Fruit fly (Drosophila melanogaster): ENCODE results near the gene CG4593.

Gene CG4593

dm6 chrX:7013320-7014214 is at the start of gene CG4593, which contains the start of gene CG3032:
CG4593 (plus strand) TSS chrX:7013887.
CG3032 (minus strand) TSS chrX:7013881.
- no peak for TF ChIP-seq EcR (GFP tag; optimal IDR thresholded peaks at IDR 0.05)
- TF ChIP-seq pan (optimal IDR thresholded peaks at IDR 0.05), result no peak
- TF ChIP-seq psq (optimal IDR thresholded peaks at IDR 0.05), result no peak
- no peak for TF ChIP-seq CG8478 (optimal IDR thresholded peaks at IDR 0.05)
- no peak for TF ChIP-seq usp (GFP tag; optimal IDR thresholded peaks at IDR 0.05)
- TF ChIP-seq Dll (optimal IDR thresholded peaks at IDR 0.05), result no peak

dm6 chrX:6968564-6968963 is 45.1 kb upstream of the CG4593 start, which contains the start of gene Setd3:
Setd3 (minus strand) TSS chrX:6968750.
- TF ChIP-seq pan (optimal IDR thresholded peaks at IDR 0.05), result no peak
- TF ChIP-seq psq (optimal IDR thresholded peaks at IDR 0.05), result no peak
- no peak for TF ChIP-seq EcR (GFP tag; optimal IDR thresholded peaks at IDR 0.05)
- TF ChIP-seq Dll (optimal IDR thresholded peaks at IDR 0.05), result no peak
- TF ChIP-seq CG8478 (optimal IDR thresholded peaks at IDR 0.05), result no peak
- no peak for TF ChIP-seq usp (GFP tag; optimal IDR thresholded peaks at IDR 0.05)

dm6 chrX:6969364-6970137 is 44.1 kb upstream of the CG4593 start, which contains the start of gene CG4586:
CG4586 (plus strand) TSS chrX:6969918.
- TF ChIP-seq EcR (GFP tag; optimal IDR thresholded peaks at IDR 0.05), result peak in 1 of 2 experiments; percentile 93
- TF ChIP-seq Dll (optimal IDR thresholded peaks at IDR 0.05), result no peak

dm6 chrX:6973340-6973739 is 40.3 kb upstream of the CG4593 start, which contains the start of gene CG3040:
CG3040 (minus strand) TSS chrX:6973393.
- TF ChIP-seq usp (GFP tag; optimal IDR thresholded peaks at IDR 0.05), result no peak
- no peak for TF ChIP-seq pan (optimal IDR thresholded peaks at IDR 0.05)
- no peak for TF ChIP-seq psq (optimal IDR thresholded peaks at IDR 0.05)
- TF ChIP-seq Dll (optimal IDR thresholded peaks at IDR 0.05), result no peak
- no peak for TF ChIP-seq EcR (GFP tag; optimal IDR thresholded peaks at IDR 0.05)
- TF ChIP-seq CG8478 (optimal IDR thresholded peaks at IDR 0.05), result no peak

dm6 chrX:6974221-6974620 is 39.5 kb upstream of the CG4593 start:
- TF ChIP-seq usp (GFP tag; optimal IDR thresholded peaks at IDR 0.05) (no peak), CG8478 (optimal IDR thresholded peaks at IDR 0.05) (no peak), Dll (optimal IDR thresholded peaks at IDR 0.05) (no peak), psq (optimal IDR thresholded peaks at IDR 0.05) (no peak), EcR (GFP tag; optimal IDR thresholded peaks at IDR 0.05) (no peak), pan (optimal IDR thresholded peaks at IDR 0.05) (no peak)

- no peak for TF ChIP-seq Dll (optimal IDR thresholded peaks at IDR 0.05)
- TF ChIP-seq CG8478 (optimal IDR thresholded peaks at IDR 0.05), result no peak
These were observed 37.3 kb upstream of the CG4593 start for dm6 chrX:6976364-6976763.

- TF ChIP-seq Dll (optimal IDR thresholded peaks at IDR 0.05) (no peak), psq (optimal IDR thresholded peaks at IDR 0.05) (no peak), EcR (GFP tag; optimal IDR thresholded peaks at IDR 0.05) (no peak), CG8478 (optimal IDR thresholded peaks at IDR 0.05) (no peak), pan (optimal IDR thresholded peaks at IDR 0.05) (no peak), usp (GFP tag; optimal IDR thresholded peaks at IDR 0.05) (no peak)
These were observed 36.8 kb upstream of the CG4593 start for dm6 chrX:6976911-6977310.

dm6 chrX:6981470-6981952 is 32.2 kb upstream of the CG4593 start:
- TF ChIP-seq CG8478 (optimal IDR thresholded peaks at IDR 0.05) (no peak), pan (optimal IDR thresholded peaks at IDR 0.05) (no peak), EcR (GFP tag; optimal IDR thresholded peaks at IDR 0.05) (no peak), usp (GFP tag; optimal IDR thresholded peaks at IDR 0.05) (no peak), Dll (optimal IDR thresholded peaks at IDR 0.05) (no peak), psq (optimal IDR thresholded peaks at IDR 0.05) (no peak)

- TF ChIP-seq CG8478 (optimal IDR thresholded peaks at IDR 0.05) (no peak), pan (optimal IDR thresholded peaks at IDR 0.05) (no peak), usp (GFP tag; optimal IDR thresholded peaks at IDR 0.05) (no peak), psq (optimal IDR thresholded peaks at IDR 0.05) (no peak), Dll (optimal IDR thresholded peaks at IDR 0.05) (no peak), EcR (GFP tag; optimal IDR thresholded peaks at IDR 0.05) (no peak)
These were observed 31.6 kb upstream of the CG4593 start for dm6 chrX:6982054-6982453.

- TF ChIP-seq Dll (optimal IDR thresholded peaks at IDR 0.05), result peak; percentile 10
- TF ChIP-seq EcR (GFP tag; optimal IDR thresholded peaks at IDR 0.05), result no peak
These were observed 30.8 kb upstream of the CG4593 start for dm6 chrX:6982705-6983384.

dm6 chrX:6983500-6984320 is 30.0 kb upstream of the CG4593 start:
- TF ChIP-seq Dll (optimal IDR thresholded peaks at IDR 0.05) (no peak), psq (optimal IDR thresholded peaks at IDR 0.05) (no peak), usp (GFP tag; optimal IDR thresholded peaks at IDR 0.05) (no peak), CG8478 (optimal IDR thresholded peaks at IDR 0.05) (no peak), pan (optimal IDR thresholded peaks at IDR 0.05) (no peak), EcR (GFP tag; optimal IDR thresholded peaks at IDR 0.05) (no peak)
